Fruit fly (Drosophila melanogaster) whole organism, embryonic: Measurements from ENCODE around the gene fit.

Source experiments
- BtbVII ChIP-seq: fragments of 200-800 bp; sonication (Bioruptor generic); optimal IDR thresholded peaks from 3 replicates; lab custom pipeline; 2017; ENCODE audit warnings: missing biosample characterization, mild to moderate bottlenecking, missing genetic modification characterization
- C15 ChIP-seq: fragments of 200-800 bp; sonication (Bioruptor generic); IDR thresholded peaks from 3 replicates; pipeline ENCODE4 v1.3.6; 2022; ENCODE audit warnings: missing biosample characterization, missing genetic modification characterization
- CG10543 ChIP-seq: fragments of 200-800 bp; sonication (Bioruptor generic); optimal IDR thresholded peaks from 3 replicates; lab custom pipeline; 2017; ENCODE audit warnings: missing biosample characterization, mild to moderate bottlenecking, missing genetic modification characterization, moderate library complexity
- CG10654 ChIP-seq: fragments of 200-800 bp; sonication (Bioruptor generic); optimal IDR thresholded peaks from 2 replicates; lab custom pipeline; 2016; ENCODE audit warnings: missing biosample characterization, missing genetic modification characterization
- CG12391 ChIP-seq: fragments of 200-800 bp; sonication (Bioruptor generic); optimal IDR thresholded peaks from 3 replicates; lab custom pipeline; 2018; ENCODE audit warnings: missing biosample characterization, mild to moderate bottlenecking, missing genetic modification characterization, moderate library complexity
- CG13775 ChIP-seq: fragments of 200-800 bp; sonication (Bioruptor generic); optimal IDR thresholded peaks from 3 replicates; lab custom pipeline; 2017; ENCODE audit warnings: missing biosample characterization, mild to moderate bottlenecking, missing genetic modification characterization
- CG14710 ChIP-seq: fragments of 200-800 bp; sonication (Bioruptor generic); optimal IDR thresholded peaks from 3 replicates; lab custom pipeline; 2019; ENCODE audit warnings: missing biosample characterization, mild to moderate bottlenecking, missing genetic modification characterization, moderate library complexity
- CG15514 ChIP-seq: fragments of 200-800 bp; sonication (Bioruptor generic); optimal IDR thresholded peaks from 3 replicates; lab custom pipeline; 2017; ENCODE audit warnings: missing biosample characterization, missing genetic modification characterization, mild to moderate bottlenecking, moderate library complexity, missing genetic modification reagents
- CG17361 ChIP-seq: fragments of 200-800 bp; sonication (Bioruptor generic); IDR thresholded peaks from 3 replicates; pipeline ENCODE4 v1.3.6; 2022; ENCODE audit warnings: missing biosample characterization, missing genetic modification characterization
- CG17912 ChIP-seq: fragments of 200-800 bp; sonication (Bioruptor generic); optimal IDR thresholded peaks from 2 replicates; lab custom pipeline; 2018; ENCODE audit warnings: missing biosample characterization, mild to moderate bottlenecking, missing genetic modification characterization
- CG18764 ChIP-seq: fragments of 200-800 bp; sonication (Bioruptor generic); optimal IDR thresholded peaks from 3 replicates; lab custom pipeline; 2016; ENCODE audit warnings: missing biosample characterization, missing genetic modification characterization
- CG2116 ChIP-seq: fragments of 200-800 bp; sonication (Bioruptor generic); optimal IDR thresholded peaks from 3 replicates; lab custom pipeline; 2018; ENCODE audit warnings: missing biosample characterization, mild to moderate bottlenecking, missing genetic modification characterization
- CG2875 ChIP-seq: fragments of 200-800 bp; sonication (Bioruptor generic); optimal IDR thresholded peaks from 2 replicates; lab custom pipeline; 2017; ENCODE audit warnings: missing biosample characterization, mild to moderate bottlenecking, missing genetic modification characterization, missing genetic modification reagents
- CG30020 ChIP-seq: fragments of 200-800 bp; optimal IDR thresholded peaks from 2 replicates; lab custom pipeline; 2019; ENCODE audit warnings: missing biosample characterization, mild to moderate bottlenecking, missing genetic modification characterization, moderate library complexity
- CG31441 ChIP-seq: fragments of 200-800 bp; sonication (Bioruptor generic); IDR thresholded peaks from 2 replicates; pipeline ENCODE4 v1.3.6; 2022; ENCODE audit warnings: missing biosample characterization, missing genetic modification characterization
- CG4617 ChIP-seq: fragments of 200-800 bp; sonication (Bioruptor generic); optimal IDR thresholded peaks from 3 replicates; lab custom pipeline; 2016; ENCODE audit warnings: missing biosample characterization, missing genetic modification characterization, borderline replicate concordance
- CG5180 ChIP-seq: fragments of 200-800 bp; sonication (Bioruptor generic); optimal IDR thresholded peaks from 3 replicates; lab custom pipeline; 2017; ENCODE audit warnings: missing biosample characterization, missing genetic modification characterization, mild to moderate bottlenecking, moderate library complexity, missing genetic modification reagents
- CG6254 ChIP-seq: fragments of 200-800 bp; sonication (Bioruptor generic); optimal IDR thresholded peaks from 3 replicates; lab custom pipeline; 2017; ENCODE audit warnings: mild to moderate bottlenecking, missing biosample characterization, missing genetic modification reagents, missing genetic modification characterization
- CG6813 ChIP-seq: fragments of 200-800 bp; sonication (Bioruptor generic); optimal IDR thresholded peaks from 2 replicates; lab custom pipeline; 2017; ENCODE audit warnings: missing biosample characterization, missing genetic modification characterization, mild to moderate bottlenecking, moderate library complexity, missing genetic modification reagents
- CG7839 ChIP-seq: fragments of 200-800 bp; sonication (Bioruptor generic); optimal IDR thresholded peaks from 3 replicates; lab custom pipeline; 2018; ENCODE audit warnings: missing biosample characterization, mild to moderate bottlenecking, missing genetic modification characterization, moderate library complexity
- CG9727 ChIP-seq: fragments of 200-800 bp; sonication (Bioruptor generic); optimal IDR thresholded peaks from 3 replicates; lab custom pipeline; 2017; ENCODE audit warnings: missing biosample characterization, mild to moderate bottlenecking, missing genetic modification characterization
- CG9797 ChIP-seq: fragments of 200-800 bp; sonication (Bioruptor generic); optimal IDR thresholded peaks from 3 replicates; lab custom pipeline; 2018; ENCODE audit warnings: missing biosample characterization, mild to moderate bottlenecking, missing genetic modification characterization
- CoRest ChIP-seq: fragments of 200-800 bp; sonication (Bioruptor generic); optimal IDR thresholded peaks from 3 replicates; lab custom pipeline; 2018; ENCODE audit warnings: missing biosample characterization, mild to moderate bottlenecking, missing genetic modification characterization, moderate library complexity
- D19B ChIP-seq: fragments of 200-800 bp; sonication (Bioruptor generic); optimal IDR thresholded peaks from 2 replicates; lab custom pipeline; 2017; ENCODE audit warnings: missing biosample characterization, mild to moderate bottlenecking, missing genetic modification characterization
- Dbx ChIP-seq: fragments of 200-800 bp; sonication (Bioruptor generic); IDR thresholded peaks from 3 replicates; pipeline ENCODE4 v1.3.6; 2022; ENCODE audit warnings: missing biosample characterization, missing genetic modification characterization
- Dref ChIP-seq: fragments of 200-800 bp; sonication (Bioruptor generic); IDR thresholded peaks from 2 replicates; pipeline ENCODE4 v1.3.6; 2022; ENCODE audit warnings: missing biosample characterization, missing genetic modification characterization
- Drgx ChIP-seq: fragments of 200-800 bp; sonication (Bioruptor generic); IDR thresholded peaks from 2 replicates; pipeline ENCODE4 v1.3.6; 2022; ENCODE audit warnings: missing biosample characterization, missing genetic modification characterization
- HmgD ChIP-seq: fragments of 200-800 bp; sonication (Bioruptor generic); optimal IDR thresholded peaks from 3 replicates; lab custom pipeline; 2016; ENCODE audit warnings: missing biosample characterization, missing genetic modification characterization
- Hmx ChIP-seq: fragments of 200-800 bp; sonication (Bioruptor generic); optimal IDR thresholded peaks from 2 replicates; lab custom pipeline; 2016; ENCODE audit warnings: missing biosample characterization, missing genetic modification characterization
- Hr51 ChIP-seq, 2 experiments: fragments of 200-800 bp; sonication (Bioruptor generic); optimal IDR thresholded peaks; 2 replicates in 1 of 2; 3 replicates in 1 of 2; lab custom pipeline; 2016 to 2018; ENCODE audit warnings: missing biosample characterization in 2 of 2, missing genetic modification characterization in 2 of 2, mild to moderate bottlenecking in 1 of 2, moderate library complexity in 1 of 2
- Sry-δ ChIP-seq: fragments of 200-800 bp; sonication (Bioruptor generic); optimal IDR thresholded peaks from 2 replicates; lab custom pipeline; 2016; ENCODE audit warnings: missing biosample characterization, missing genetic modification characterization
- TFAM ChIP-seq: fragments of 200-800 bp; sonication (Bioruptor generic); optimal IDR thresholded peaks from 2 replicates; lab custom pipeline; 2017; ENCODE audit warnings: missing biosample characterization, missing genetic modification characterization, inconsistent platforms
- Vsx1 ChIP-seq: fragments of 200-800 bp; sonication (Bioruptor generic); optimal IDR thresholded peaks from 2 replicates; lab custom pipeline; 2017; ENCODE audit warnings: missing biosample characterization, mild to moderate bottlenecking, missing genetic modification characterization, missing genetic modification reagents
- ara ChIP-seq: fragments of 200-800 bp; sonication (Bioruptor generic); IDR thresholded peaks from 2 replicates; pipeline ENCODE4 v1.3.6; 2022; ENCODE audit warnings: missing biosample characterization, missing genetic modification characterization
- cg ChIP-seq: fragments of 200-800 bp; sonication (Bioruptor generic); optimal IDR thresholded peaks from 3 replicates; lab custom pipeline; 2019; ENCODE audit warnings: missing biosample characterization, mild to moderate bottlenecking, missing genetic modification characterization, moderate library complexity
- chn ChIP-seq: fragments of 200-800 bp; sonication (Bioruptor generic); optimal IDR thresholded peaks from 2 replicates; lab custom pipeline; 2016; ENCODE audit warnings: missing biosample characterization, missing genetic modification characterization
- crc ChIP-seq: fragments of 200-800 bp; sonication (Bioruptor generic); optimal IDR thresholded peaks from 2 replicates; lab custom pipeline; 2016; ENCODE audit warnings: missing biosample characterization, missing genetic modification characterization
- exex ChIP-seq: fragments of 200-800 bp; sonication (Bioruptor generic); optimal IDR thresholded peaks from 4 replicates; lab custom pipeline; 2018; ENCODE audit warnings: missing biosample characterization, mild to moderate bottlenecking, missing genetic modification characterization, moderate library complexity
- jing ChIP-seq: fragments of 200-800 bp; sonication (Bioruptor generic); optimal IDR thresholded peaks from 2 replicates; lab custom pipeline; 2018; ENCODE audit warnings: missing biosample characterization, mild to moderate bottlenecking, missing genetic modification characterization
- luna ChIP-seq: fragments of 200-800 bp; sonication (Bioruptor generic); optimal IDR thresholded peaks from 2 replicates; lab custom pipeline; 2016; ENCODE audit warnings: missing biosample characterization, missing genetic modification characterization
- mld ChIP-seq: fragments of 200-800 bp; sonication (Bioruptor generic); IDR thresholded peaks from 3 replicates; pipeline ENCODE4 v1.3.6; 2022; ENCODE audit warnings: missing biosample characterization, missing genetic modification characterization; ENCODE audit not compliant: partially characterized antibody
- nerfin-2 ChIP-seq: fragments of 200-800 bp; sonication (Bioruptor generic); IDR thresholded peaks from 2 replicates; pipeline ENCODE4 v1.3.6; 2022; ENCODE audit warnings: missing biosample characterization, missing genetic modification characterization; ENCODE audit not compliant: partially characterized antibody
- pfk ChIP-seq: fragments of 200-800 bp; sonication (Bioruptor generic); optimal IDR thresholded peaks from 2 replicates; lab custom pipeline; 2018; ENCODE audit warnings: missing biosample characterization, mild to moderate bottlenecking, missing genetic modification characterization, moderate library complexity
- ro ChIP-seq: fragments of 200-800 bp; sonication (Bioruptor generic); IDR thresholded peaks from 2 replicates; pipeline ENCODE4 v1.3.6; 2022; ENCODE audit warnings: missing biosample characterization, missing genetic modification characterization
- run ChIP-seq: fragments of 200-800 bp; sonication (Bioruptor generic); optimal IDR thresholded peaks from 3 replicates; lab custom pipeline; 2018; ENCODE audit warnings: missing biosample characterization, mild to moderate bottlenecking, missing genetic modification characterization
- scrt ChIP-seq: fragments of 200-800 bp; sonication (Bioruptor generic); optimal IDR thresholded peaks from 2 replicates; lab custom pipeline; 2018; ENCODE audit warnings: missing biosample characterization, mild to moderate bottlenecking, missing genetic modification characterization, moderate library complexity
- sens ChIP-seq: fragments of 200-800 bp; sonication (Bioruptor generic); peaks from one replicate; lab custom pipeline; 2016; ENCODE audit warnings: missing biosample characterization, missing genetic modification characterization
- shn ChIP-seq: fragments of 200-800 bp; sonication (Bioruptor generic); optimal IDR thresholded peaks from 3 replicates; lab custom pipeline; 2016; ENCODE audit warnings: missing biosample characterization, missing genetic modification characterization
- sqz ChIP-seq: fragments of 200-800 bp; sonication (Bioruptor generic); optimal IDR thresholded peaks from 3 replicates; lab custom pipeline; 2018; ENCODE audit warnings: missing biosample characterization, mild to moderate bottlenecking, missing genetic modification characterization
- stc ChIP-seq: fragments of 200-800 bp; sonication (Bioruptor generic); IDR thresholded peaks from 2 replicates; pipeline ENCODE4 v1.3.6; 2022; ENCODE audit warnings: missing biosample characterization, missing genetic modification characterization
- trem ChIP-seq: fragments of 200-800 bp; optimal IDR thresholded peaks from 3 replicates; lab custom pipeline; 2019; ENCODE audit warnings: missing biosample characterization, mild to moderate bottlenecking, missing genetic modification characterization, moderate library complexity

Gene fit

DNA sequence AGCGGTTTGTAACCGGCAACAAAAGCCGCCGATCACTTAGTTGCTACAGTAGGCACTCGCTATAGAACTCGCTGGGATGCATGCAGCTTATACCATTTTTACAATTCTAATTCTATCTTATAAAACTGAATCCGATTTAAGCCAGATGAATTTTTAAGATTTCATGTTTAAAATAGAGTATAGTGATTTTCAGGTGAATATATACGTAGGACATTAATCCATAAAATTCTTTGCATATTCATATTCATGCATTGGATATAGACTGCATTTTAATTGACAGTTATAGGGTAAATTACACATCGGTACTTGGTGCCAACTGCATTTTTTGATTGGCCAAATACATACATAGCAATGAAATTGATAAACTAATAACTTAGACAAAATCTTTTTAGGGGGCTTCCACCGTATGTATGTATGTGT lies 3.3 kb upstream of the fit start (continued):
- peak; percentile 40 for TF ChIP-seq ara (GFP tag; lab: Robert Waterston, UW)
- no peak for TF ChIP-seq CG4617 (GFP tag; lab: Kevin White, UChicago)
- no peak for TF ChIP-seq luna (GFP tag; lab: Kevin White, UChicago)
- no peak for TF ChIP-seq jing (GFP tag; lab: Kevin White, UChicago)
- TF ChIP-seq mld (GFP tag; lab: Robert Waterston, UW): no peak
- no peak for TF ChIP-seq C15 (GFP tag; lab: Robert Waterston, UW)
- TF ChIP-seq CG31441 (GFP tag; lab: Robert Waterston, UW): no peak
- no peak for TF ChIP-seq cg (GFP tag; lab: Kevin White, UChicago)
- no peak for TF ChIP-seq CG30020 (tag; lab: Kevin White, UChicago)
- TF ChIP-seq CG5180 (GFP tag; lab: Kevin White, UChicago): no peak
- no peak for TF ChIP-seq Hr51 (GFP tag; optimal IDR thresholded peaks at IDR 0.05; lab: Kevin White, UChicago)
- TF ChIP-seq run (tag; lab: Kevin White, UChicago): no peak
- no peak for TF ChIP-seq CG10654 (GFP tag; lab: Kevin White, UChicago)
- no peak for TF ChIP-seq CG17912
- TF ChIP-seq CG14710 (tag; lab: Kevin White, UChicago): peak; percentile 38
- TF ChIP-seq exex (tag; lab: Kevin White, UChicago): no peak
- TF ChIP-seq crc (GFP tag; lab: Kevin White, UChicago): no peak
- no peak for TF ChIP-seq CG9797 (GFP tag; lab: Kevin White, UChicago)
- no peak for TF ChIP-seq Dref
- TF ChIP-seq CG7839: peak; percentile 75
- peak; percentile 51 for TF ChIP-seq sens (GFP tag; lab: Kevin White, UChicago)
- no peak for TF ChIP-seq Hmx
- peak; percentile 31 for TF ChIP-seq CG12391
- TF ChIP-seq HmgD (GFP tag; lab: Kevin White, UChicago): no peak
- TF ChIP-seq CG2116 (GFP tag; lab: Kevin White, UChicago): no peak
- TF ChIP-seq TFAM (GFP tag; lab: Kevin White, UChicago): no peak
- no peak for TF ChIP-seq Dbx (GFP tag; lab: Robert Waterston, UW)
- TF ChIP-seq CG13775: peak; percentile 10
- peak; percentile 53; the same call in 1 of the 2 replicates for TF ChIP-seq Drgx (GFP tag; lab: Robert Waterston, UW)
- TF ChIP-seq trem (tag; lab: Kevin White, UChicago): no peak
- no peak for TF ChIP-seq CG15514 (GFP tag; lab: Kevin White, UChicago)
- no peak for TF ChIP-seq CG9727 (GFP tag; lab: Kevin White, UChicago)
- TF ChIP-seq CG18764: no peak
- TF ChIP-seq CG6813 (GFP tag; lab: Kevin White, UChicago): no peak
- TF ChIP-seq CG10543 (GFP tag; lab: Kevin White, UChicago): no peak
- TF ChIP-seq BtbVII: no peak
- no peak for TF ChIP-seq D19B (GFP tag; lab: Kevin White, UChicago)
- no peak for TF ChIP-seq sqz (GFP tag; lab: Kevin White, UChicago)
- no peak for TF ChIP-seq ro (GFP tag; lab: Robert Waterston, UW)
- TF ChIP-seq CG6254 (GFP tag; lab: Kevin White, UChicago): no peak
- peak; percentile 45 for TF ChIP-seq CoRest
- peak; percentile 24 for TF ChIP-seq CG2875 (GFP tag; lab: Kevin White, UChicago)
- no peak for TF ChIP-seq chn (GFP tag; lab: Kevin White, UChicago)
- TF ChIP-seq pfk (GFP tag; lab: Kevin White, UChicago): no peak
- TF ChIP-seq shn (GFP tag; lab: Kevin White, UChicago): no peak
- no peak for TF ChIP-seq Vsx1 (GFP tag; lab: Kevin White, UChicago)
- TF ChIP-seq Sry-δ (GFP tag; lab: Kevin White, UChicago): no peak
- TF ChIP-seq CG17361 (GFP tag; lab: Robert Waterston, UW): peak; percentile 85
- no peak for TF ChIP-seq scrt (GFP tag; lab: Kevin White, UChicago)
- 0 out of 2 replicates have a peak, but pooled peaks have one; percentile 50 for TF ChIP-seq stc (GFP tag; lab: Robert Waterston, UW)
- TF ChIP-seq nerfin-2 (GFP tag; lab: Robert Waterston, UW): no peak
